Worm (Caenorhabditis elegans): ENCODE results near the gene fbxb-25.
"Not testable (repeated sequence)": the region's sequence is repeated elsewhere in the genome, so short reads cannot be mapped to it uniquely, and the experiment has no call there.

fbxb-25 gene

DNA sequence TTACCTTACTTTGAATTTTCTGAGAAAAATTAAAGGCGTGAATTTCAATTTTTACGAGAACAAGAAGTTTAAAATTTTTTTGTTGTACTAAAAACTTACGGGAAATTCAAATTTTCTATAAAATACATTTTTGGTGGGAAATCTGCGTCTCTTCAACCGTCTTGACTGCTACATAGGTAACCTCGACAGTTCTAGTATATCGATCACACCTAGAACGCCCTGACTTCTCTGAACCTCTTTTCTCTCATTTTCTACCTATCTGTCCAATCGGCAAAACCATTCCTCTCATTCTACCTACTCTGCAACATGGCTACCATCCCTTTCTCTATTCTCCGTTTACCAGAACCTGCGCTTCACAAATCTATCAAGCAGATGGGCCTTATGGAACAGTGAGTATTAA lies at the start of gene fbxb-25:
TSS of gene fbxb-25 (plus strand) at position 301 of the 400 bp plus-strand sequence.
- TF ChIP-seq daf-12 (tag; optimal IDR thresholded peaks at IDR 0.05): no peak
- TF ChIP-seq mdl-1 (tag; optimal IDR thresholded peaks at IDR 0.05): no peak
- TF ChIP-seq ceh-28 (tag; optimal IDR thresholded peaks at IDR 0.05): no peak
- no peak for TF ChIP-seq lin-39 (tag; optimal IDR thresholded peaks at IDR 0.05)
- no peak for TF ChIP-seq hmg-11 (tag; optimal IDR thresholded peaks at IDR 0.05)
- TF ChIP-seq ceh-16 (tag; optimal IDR thresholded peaks at IDR 0.05): no peak

DNA sequence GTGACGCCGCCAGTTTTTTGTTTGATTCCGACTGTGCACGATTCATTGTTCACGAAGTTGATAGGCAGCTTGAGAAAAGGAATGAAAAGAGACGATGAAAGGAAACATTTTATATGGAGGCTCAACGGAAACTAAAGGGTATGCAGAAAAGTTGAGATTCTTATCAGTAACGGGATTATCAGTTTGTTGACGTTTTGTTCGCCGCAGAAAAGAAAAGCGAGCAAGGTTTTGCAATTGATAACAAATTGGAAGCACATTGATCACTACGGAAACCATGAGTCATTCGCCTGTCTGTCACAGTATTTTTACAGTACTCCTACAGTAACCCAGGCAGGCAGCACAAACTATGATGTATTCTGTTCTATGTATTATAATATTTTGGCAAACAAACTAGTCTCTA lies 47.9 kb upstream of the fbxb-25 start:
- TF ChIP-seq elt-2 (tag; optimal IDR thresholded peaks at IDR 0.05): peak; percentile 70
- no peak for TF ChIP-seq nhr-77 (tag; optimal IDR thresholded peaks at IDR 0.05)
- no peak for TF ChIP-seq elt-3 (tag; optimal IDR thresholded peaks at IDR 0.05)
- peak; percentile 47 for TF ChIP-seq pqm-1 (tag; optimal IDR thresholded peaks at IDR 0.05)

DNA sequence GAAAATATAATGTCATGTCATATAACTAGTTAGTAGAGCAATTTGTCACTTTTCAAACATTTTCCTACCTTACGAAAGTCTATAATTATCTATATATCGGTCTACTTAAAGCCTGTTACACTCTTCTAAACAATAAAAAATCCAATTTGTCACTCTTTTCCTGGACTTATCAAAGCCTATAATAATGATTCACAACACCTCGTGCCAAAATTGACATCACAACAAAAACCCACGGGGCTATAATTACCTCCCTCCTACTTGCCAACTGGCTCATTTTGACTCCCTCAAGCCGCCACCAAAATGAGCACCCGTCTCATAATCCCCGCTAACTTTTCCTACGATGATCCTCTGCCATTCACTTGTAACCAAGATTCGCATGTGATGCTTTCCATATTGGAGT lies 47.5 kb upstream of the fbxb-25 start, which contains the start of gene srg-20:
TSS of gene srg-20 (plus strand) at position 301 of the 400 bp plus-strand sequence.
- not testable (repeated sequence) for TF ChIP-seq egl-5 (tag; optimal IDR thresholded peaks at IDR 0.05); sea-2 (GFP tag; optimal IDR thresholded peaks at IDR 0.05); elt-1 (tag; optimal IDR thresholded peaks at IDR 0.05)

DNA sequence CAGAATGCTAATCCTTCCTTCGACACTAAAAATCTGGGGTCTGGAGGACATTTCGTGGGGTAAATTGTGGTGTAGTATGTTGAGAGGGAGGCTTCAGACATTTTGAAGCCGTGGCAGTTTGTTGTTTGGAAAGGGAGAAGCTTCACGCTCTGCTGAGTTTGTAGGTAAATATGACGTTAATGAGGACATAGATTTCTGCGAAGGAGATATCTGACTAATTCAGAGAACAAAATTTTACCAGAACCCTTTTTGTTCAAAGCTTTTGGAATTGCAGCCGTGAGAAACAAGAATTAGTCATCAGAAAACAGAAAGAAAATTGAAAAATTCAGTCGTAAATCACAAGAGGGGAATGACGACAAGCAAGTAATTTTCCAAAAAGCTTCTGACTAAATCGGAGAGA lies 43.3 kb upstream of the fbxb-25 start, which contains the start of gene srh-72:
TSS of gene srh-72 (minus strand) at position 101 of the 400 bp plus-strand sequence.
- TF ChIP-seq ceh-16 (tag; optimal IDR thresholded peaks at IDR 0.05) (no peak), pqm-1 (tag; optimal IDR thresholded peaks at IDR 0.05) (no peak), nhr-237 (tag; optimal IDR thresholded peaks at IDR 0.05) (no peak), mdl-1 (tag; optimal IDR thresholded peaks at IDR 0.05) (no peak), nhr-28 (tag; optimal IDR thresholded peaks at IDR 0.05) (no peak), aly-2 (tag; optimal IDR thresholded peaks at IDR 0.05) (no peak), ztf-11 (tag; optimal IDR thresholded peaks at IDR 0.05) (no peak), nfya-1 (tag; optimal IDR thresholded peaks at IDR 0.05; ENCODE audit: insufficient read depth) (no peak), ceh-9 (tag; optimal IDR thresholded peaks at IDR 0.05) (no peak), snpc-4 (tag; optimal IDR thresholded peaks at IDR 0.05) (no peak), ama-1 (optimal IDR thresholded peaks at IDR 0.05) (no peak), lsy-12 (tag; optimal IDR thresholded peaks at IDR 0.05) (no peak), ZK546.5 (tag; optimal IDR thresholded peaks at IDR 0.05) (no peak), ceh-82 (tag; optimal IDR thresholded peaks at IDR 0.05) (no peak), lin-39 (tag; optimal IDR thresholded peaks at IDR 0.05) (no peak), zag-1 (tag; optimal IDR thresholded peaks at IDR 0.05) (no peak), nhr-25 (tag; optimal IDR thresholded peaks at IDR 0.05) (no peak), R02D3.7 (tag; optimal IDR thresholded peaks at IDR 0.05) (no peak), nhr-12 (tag; optimal IDR thresholded peaks at IDR 0.05) (no peak), elt-1 (tag; optimal IDR thresholded peaks at IDR 0.05) (no peak)

DNA sequence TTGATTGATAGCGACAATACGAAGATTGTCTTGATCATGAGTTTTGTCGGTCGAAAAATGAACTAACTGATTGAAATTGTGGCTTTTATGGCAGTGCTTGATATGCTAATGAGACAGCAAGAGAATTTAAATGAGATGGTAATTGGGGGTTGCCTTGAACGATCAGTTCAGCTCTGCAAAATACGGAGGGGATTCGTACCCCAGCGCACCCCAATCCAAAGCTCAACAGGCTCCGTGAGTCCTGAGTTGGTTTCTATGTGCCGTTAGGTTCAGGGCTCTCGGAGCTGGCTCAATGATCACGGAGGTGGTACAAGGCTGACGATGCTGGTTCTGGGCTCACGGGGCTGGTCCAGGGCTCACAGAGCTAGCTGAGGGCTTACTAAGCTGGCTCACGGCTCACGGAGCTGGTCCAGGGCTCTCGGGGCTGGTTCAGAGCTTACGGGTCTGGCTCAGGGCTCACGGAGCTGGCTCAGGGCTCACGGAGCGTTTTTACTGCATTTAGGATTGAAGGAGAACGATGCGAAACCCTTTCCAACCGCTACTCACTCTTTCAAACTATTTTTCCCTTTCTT lies 39.0 kb upstream of the fbxb-25 start, which contains the start of gene ZC204.6:
TSS of gene ZC204.6 (minus strand) at position 51 of the 572 bp plus-strand sequence.
- no peak for TF ChIP-seq nhr-237 (tag; optimal IDR thresholded peaks at IDR 0.05)
- no peak for TF ChIP-seq ceh-9 (tag; optimal IDR thresholded peaks at IDR 0.05)

DNA sequence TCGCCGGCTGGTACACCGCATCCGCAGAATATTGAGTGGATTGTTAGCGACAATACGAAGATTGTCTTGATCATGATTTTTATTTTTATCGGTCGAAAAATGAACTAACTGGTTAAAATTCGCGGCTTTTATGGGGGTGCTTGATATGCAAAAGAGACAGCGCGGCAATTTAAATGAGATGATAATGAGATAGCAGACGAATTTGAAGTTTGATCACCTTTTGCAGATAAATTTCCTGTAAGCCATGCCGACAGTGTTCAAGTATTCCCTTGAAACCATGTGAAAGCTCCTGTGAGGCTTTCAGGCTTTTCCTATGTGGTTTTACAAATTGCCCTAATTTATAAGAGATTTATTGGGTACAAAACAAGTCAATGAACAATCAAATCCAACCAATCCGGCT lies 37.6 kb upstream of the fbxb-25 start, which contains the start of gene ZC204.17:
TSS of gene ZC204.17 (minus strand) at position 101 of the 400 bp plus-strand sequence.
- no peak for TF ChIP-seq R02D3.7 (tag; optimal IDR thresholded peaks at IDR 0.05)
- TF ChIP-seq ama-1 (optimal IDR thresholded peaks at IDR 0.05): no peak
- no peak for TF ChIP-seq elt-1 (tag; optimal IDR thresholded peaks at IDR 0.05)
- TF ChIP-seq skn-1 (tag; optimal IDR thresholded peaks at IDR 0.05): no peak
- no peak for TF ChIP-seq nhr-28 (tag; optimal IDR thresholded peaks at IDR 0.05)
- TF ChIP-seq nhr-76 (tag; optimal IDR thresholded peaks at IDR 0.05): no peak
- no peak for TF ChIP-seq nhr-25 (tag; optimal IDR thresholded peaks at IDR 0.05)
- TF ChIP-seq nhr-11 (tag; optimal IDR thresholded peaks at IDR 0.05): no peak

Measured in whole organism, L3 larva.